Worm (Caenorhabditis elegans): ENCODE measurements around the gene F49C5.16.

Gene F49C5.16

DNA sequence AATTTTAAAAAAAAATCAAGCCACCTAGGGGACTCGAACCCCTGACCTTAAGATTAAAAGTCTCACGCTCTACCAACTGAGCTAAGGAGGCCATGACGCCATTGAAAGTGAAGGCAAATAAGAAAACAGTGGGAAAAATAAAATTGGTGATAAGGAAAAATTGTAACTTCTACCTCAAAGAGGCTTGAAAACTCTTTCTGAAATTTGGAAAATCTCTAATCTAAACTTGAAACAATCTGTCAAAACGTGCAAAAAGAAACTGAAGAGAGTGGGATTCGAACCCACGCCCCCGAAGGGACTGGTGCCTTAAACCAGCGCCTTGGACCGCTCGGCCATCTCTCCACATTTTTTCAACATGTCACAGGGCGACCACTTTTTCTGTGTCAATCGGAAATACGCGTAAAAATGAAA is 6.0 kb upstream of the F49C5.16 start (continued):
- TF ChIP-seq ztf-18 (tag; optimal IDR thresholded peaks at IDR 0.05) (peak; percentile 65), madf-10 (tag; optimal IDR thresholded peaks at IDR 0.05) (peak; percentile 39), rec-8 (tag; optimal IDR thresholded peaks at IDR 0.05) (peak; percentile 3 to 62), T07F8.4 (tag; optimal IDR thresholded peaks at IDR 0.05) (peak; percentile 69), zim-3 (tag; optimal IDR thresholded peaks at IDR 0.05) (peak; percentile 73), Y56A3A.18 (GFP tag; IDR thresholded peaks at IDR 0.05) (0 out of 2 replicates have a peak, but pooled peaks have one; percentile 81), mel-28 (tag; optimal IDR thresholded peaks at IDR 0.05; ENCODE audit: borderline replicate concordance) (peak; percentile 3), T26A5.8 (tag; optimal IDR thresholded peaks at IDR 0.05) (peak; percentile 30), lin-26 (GFP tag; IDR thresholded peaks at IDR 0.05) (peak; percentile 90), ztf-26 (tag; optimal IDR thresholded peaks at IDR 0.05) (peak; percentile 40), rcor-1 (GFP tag; IDR thresholded peaks at IDR 0.05) (peak; percentile 17; the same call in 1 of the 2 replicates), atf-7 (tag; optimal IDR thresholded peaks at IDR 0.05) (peak; percentile 66), F23B12.7 (tag; optimal IDR thresholded peaks at IDR 0.05; ENCODE audit: insufficient read depth) (peak; percentile 76), die-1 (tag; optimal IDR thresholded peaks at IDR 0.05) (peak; percentile 84), snpc-1.1 (tag; optimal IDR thresholded peaks at IDR 0.05; ENCODE audit: insufficient read depth) (peak; percentile 76), egrh-3 (GFP tag; IDR thresholded peaks at IDR 0.05) (peak; percentile 58), him-1 (tag; optimal IDR thresholded peaks at IDR 0.05) (peak; percentile 89), chd-7 (tag; optimal IDR thresholded peaks at IDR 0.05) (peak; percentile 77), ztf-28 (GFP tag; IDR thresholded peaks at IDR 0.05) (0 out of 2 replicates have a peak, but pooled peaks have one; percentile 42), F49E8.2 (tag; optimal IDR thresholded peaks at IDR 0.05; ENCODE audit: insufficient read depth) (peak; percentile 61), F33H1.4 (GFP tag; IDR thresholded peaks at IDR 0.05) (peak; percentile 24), D2030.7 (GFP tag; IDR thresholded peaks at IDR 0.05) (peak; percentile 80), mes-4 (tag; optimal IDR thresholded peaks at IDR 0.05) (peak; percentile 55), hlh-12 (tag; optimal IDR thresholded peaks at IDR 0.05) (peak; percentile 71)

DNA sequence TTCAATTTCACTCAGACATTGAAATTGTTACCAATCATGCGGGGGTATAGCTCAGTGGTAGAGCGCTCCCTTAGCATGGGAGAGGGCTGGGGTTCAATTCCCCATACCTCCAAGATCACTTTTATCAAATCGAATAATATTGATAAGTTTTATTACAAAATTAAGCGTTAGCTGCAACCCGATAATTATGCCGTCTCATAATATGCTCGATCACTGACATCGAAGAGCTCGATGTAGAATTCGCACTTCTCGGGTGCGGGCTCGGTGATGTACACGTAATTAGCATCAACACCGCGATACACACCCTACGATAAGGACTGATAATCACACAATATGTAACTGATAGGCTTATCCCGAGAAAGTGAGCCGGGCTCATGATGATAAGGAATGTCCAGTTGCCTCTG is 5.1 kb upstream of the F49C5.16 start:
- TF ChIP-seq ccch-3 (GFP tag; optimal IDR thresholded peaks at IDR 0.05) (no peak), tlf-1 (GFP tag; optimal IDR thresholded peaks at IDR 0.05) (no peak), lir-1 (GFP tag; conservative IDR thresholded peaks at IDR 0.05) (no peak), Y53G8AR.9 (GFP tag; conservative IDR thresholded peaks at IDR 0.05) (no peak), sea-2 (GFP tag; IDR thresholded peaks at IDR 0.05) (no peak), unc-130 (GFP tag; optimal IDR thresholded peaks at IDR 0.05) (peak; percentile 5), Y79H2A.3 (GFP tag; conservative IDR thresholded peaks at IDR 0.05) (no peak), egl-18 (GFP tag; IDR thresholded peaks at IDR 0.05) (no peak), mcd-1 (GFP tag; IDR thresholded peaks at IDR 0.05) (no peak), B0019.2 (GFP tag; conservative IDR thresholded peaks at IDR 0.05) (no peak), nfya-2 (GFP tag; IDR thresholded peaks at IDR 0.05) (no peak), hmg-20 (GFP tag; IDR thresholded peaks at IDR 0.05) (no peak), tbx-9 (tag; optimal IDR thresholded peaks at IDR 0.05; ENCODE audit: borderline replicate concordance) (no peak), lsl-1 (GFP tag; optimal IDR thresholded peaks at IDR 0.05) (no peak), F10E7.11 (tag; optimal IDR thresholded peaks at IDR 0.05) (no peak), madf-6 (GFP tag; IDR thresholded peaks at IDR 0.05) (peak; percentile 41), ceh-91 (GFP tag; IDR thresholded peaks at IDR 0.05) (no peak), B0336.3 (GFP tag; IDR thresholded peaks at IDR 0.05) (no peak), dpl-1 (GFP tag; optimal IDR thresholded peaks at IDR 0.05) (no peak), Y53F4B.3 (GFP tag; IDR thresholded peaks at IDR 0.05) (no peak), F57A8.1 (GFP tag; optimal IDR thresholded peaks at IDR 0.05) (peak; percentile 56), T07F8.4 (tag; optimal IDR thresholded peaks at IDR 0.05) (no peak), ceh-40 (GFP tag; IDR thresholded peaks at IDR 0.05) (no peak), let-526 (GFP tag; IDR thresholded peaks at IDR 0.05) (no peak), ceh-27 (GFP tag; optimal IDR thresholded peaks at IDR 0.05) (no peak), tbp1 (GFP tag; optimal IDR thresholded peaks at IDR 0.05) (peak; percentile 84)

All from whole organism, young adult.